Fruit fly (Drosophila melanogaster) whole organism, prepupa: ENCODE results near the gene senju.

Experiments used
- Blimp-1 ChIP-seq: fragments of 200-800 bp; sonication (Bioruptor generic); optimal IDR thresholded peaks from 3 replicates; lab custom pipeline; 2017; ENCODE audit warnings: missing biosample characterization, missing genetic modification characterization, mild to moderate bottlenecking, moderate library complexity, missing genetic modification reagents
- CG11294 ChIP-seq: fragments of 200-800 bp; sonication (Bioruptor generic); IDR thresholded peaks from 2 replicates; pipeline ENCODE4 v1.3.6; 2022; ENCODE audit warnings: missing biosample characterization, missing genetic modification characterization
- CG11762 ChIP-seq: fragments of 200-800 bp; sonication (Bioruptor generic); optimal IDR thresholded peaks from 3 replicates; lab custom pipeline; 2016; ENCODE audit warnings: missing biosample characterization, missing genetic modification characterization; ENCODE audit not compliant: insufficient read depth
- CG11902 ChIP-seq: fragments of 200-800 bp; sonication (Bioruptor generic); optimal IDR thresholded peaks from 3 replicates; lab custom pipeline; 2016; ENCODE audit warnings: missing biosample characterization, missing genetic modification characterization
- CG15336 ChIP-seq: fragments of 200-800 bp; sonication (Bioruptor generic); IDR thresholded peaks from 2 replicates; pipeline ENCODE4 v1.3.6; 2022; ENCODE audit warnings: missing biosample characterization, missing genetic modification characterization
- CG1621 ChIP-seq: fragments of 200-800 bp; sonication (Bioruptor generic); optimal IDR thresholded peaks from 3 replicates; lab custom pipeline; 2018; ENCODE audit warnings: missing biosample characterization, mild to moderate bottlenecking, missing genetic modification characterization
- CG16779 ChIP-seq: fragments of 200-800 bp; sonication (Bioruptor generic); optimal IDR thresholded peaks from 3 replicates; lab custom pipeline; 2017; ENCODE audit warnings: missing biosample characterization, mild to moderate bottlenecking, missing genetic modification characterization
- CG3032 ChIP-seq: fragments of 200-800 bp; optimal IDR thresholded peaks from 2 replicates; lab custom pipeline; 2019; ENCODE audit warnings: missing biosample characterization, mild to moderate bottlenecking, missing genetic modification characterization, moderate library complexity
- CG32006 ChIP-seq: fragments of 200-800 bp; sonication (Bioruptor generic); optimal IDR thresholded peaks from 3 replicates; lab custom pipeline; 2017; ENCODE audit warnings: missing biosample characterization, mild to moderate bottlenecking, missing genetic modification characterization
- CG34406 ChIP-seq: fragments of 200-800 bp; sonication (Bioruptor generic); optimal IDR thresholded peaks from 3 replicates; lab custom pipeline; 2016; ENCODE audit warnings: missing biosample characterization, missing genetic modification characterization
- CG3919 ChIP-seq: fragments of 200-800 bp; sonication (Bioruptor generic); optimal IDR thresholded peaks from 3 replicates; lab custom pipeline; 2016; ENCODE audit warnings: missing biosample characterization, missing genetic modification characterization
- CG4318 ChIP-seq: fragments of 200-800 bp; sonication (Bioruptor generic); optimal IDR thresholded peaks from 3 replicates; lab custom pipeline; 2017; ENCODE audit warnings: missing biosample characterization, mild to moderate bottlenecking, missing genetic modification characterization
- CG6163 ChIP-seq: fragments of 200-800 bp; sonication (Bioruptor generic); IDR thresholded peaks from 3 replicates; pipeline ENCODE4 v1.3.6; 2022; ENCODE audit warnings: missing biosample characterization, missing genetic modification characterization
- CG6276 ChIP-seq: fragments of 200-800 bp; sonication (Bioruptor generic); optimal IDR thresholded peaks from 2 replicates; lab custom pipeline; 2017; ENCODE audit warnings: missing biosample characterization, mild to moderate bottlenecking, missing genetic modification characterization
- CG6854 ChIP-seq: fragments of 200-800 bp; sonication (Bioruptor generic); optimal IDR thresholded peaks from 2 replicates; lab custom pipeline; 2017; ENCODE audit warnings: missing biosample characterization, mild to moderate bottlenecking, missing genetic modification characterization
- CG8319 ChIP-seq: fragments of 200-800 bp; sonication (Bioruptor generic); optimal IDR thresholded peaks from 3 replicates; lab custom pipeline; 2016; ENCODE audit warnings: missing biosample characterization, missing genetic modification characterization
- CG9139 ChIP-seq: fragments of 200-800 bp; sonication (Bioruptor generic); optimal IDR thresholded peaks from 3 replicates; lab custom pipeline; 2017; ENCODE audit warnings: missing biosample characterization, mild to moderate bottlenecking, missing genetic modification characterization
- Eip75B ChIP-seq: fragments of 200-800 bp; sonication (Bioruptor generic); optimal IDR thresholded peaks from 3 replicates; lab custom pipeline; 2016; ENCODE audit warnings: missing biosample characterization, missing genetic modification characterization
- Eip78C ChIP-seq: fragments of 200-800 bp; sonication (Bioruptor generic); peaks from one replicate; lab custom pipeline; 2016; ENCODE audit warnings: missing biosample characterization, missing genetic modification characterization
- Eip93F ChIP-seq: fragments of 200-800 bp; sonication (Bioruptor generic); optimal IDR thresholded peaks from 2 replicates; lab custom pipeline; 2016; ENCODE audit warnings: missing biosample characterization, mild to moderate bottlenecking, missing genetic modification characterization
- Ets21C ChIP-seq: fragments of 200-800 bp; sonication (Bioruptor generic); optimal IDR thresholded peaks from 3 replicates; lab custom pipeline; 2016; ENCODE audit warnings: missing biosample characterization, missing genetic modification characterization
- Ets96B ChIP-seq: fragments of 200-800 bp; optimal IDR thresholded peaks from 2 replicates; lab custom pipeline; 2019; ENCODE audit warnings: missing biosample characterization, mild to moderate bottlenecking, missing genetic modification characterization, moderate library complexity
- Hr38 ChIP-seq: sonication (Bioruptor generic); optimal IDR thresholded peaks from 2 replicates; lab custom pipeline; 2016; ENCODE audit warnings: missing biosample characterization, missing genetic modification characterization
- Hr39 ChIP-seq: fragments of 200-800 bp; sonication (Bioruptor generic); optimal IDR thresholded peaks from 2 replicates; lab custom pipeline; 2016; ENCODE audit warnings: missing biosample characterization, missing genetic modification characterization
- Hr4 ChIP-seq: fragments of 200-800 bp; sonication (Bioruptor generic); optimal IDR thresholded peaks from 3 replicates; lab custom pipeline; 2016; ENCODE audit warnings: missing biosample characterization, missing genetic modification characterization
- Lpt ChIP-seq: fragments of 200-800 bp; sonication (Bioruptor generic); optimal IDR thresholded peaks from 3 replicates; lab custom pipeline; 2016; ENCODE audit warnings: missing biosample characterization, missing genetic modification characterization
- Met ChIP-seq: fragments of 200-800 bp; sonication (Bioruptor generic); optimal IDR thresholded peaks from 3 replicates; lab custom pipeline; 2016; ENCODE audit warnings: missing biosample characterization, missing genetic modification characterization
- Sox102F ChIP-seq: fragments of 200-800 bp; sonication (Bioruptor generic); optimal IDR thresholded peaks from 2 replicates; lab custom pipeline; 2016; ENCODE audit warnings: missing biosample characterization, mild to moderate bottlenecking, missing genetic modification characterization
- Sox14 ChIP-seq: fragments of 200-800 bp; sonication (Bioruptor generic); optimal IDR thresholded peaks from 3 replicates; lab custom pipeline; 2016; ENCODE audit warnings: missing biosample characterization, missing genetic modification characterization
- Sox15 ChIP-seq: fragments of 200-800 bp; sonication (Bioruptor generic); optimal IDR thresholded peaks from 3 replicates; lab custom pipeline; 2016; ENCODE audit warnings: missing biosample characterization, missing genetic modification characterization
- achi ChIP-seq: fragments of 200-800 bp; sonication (Bioruptor generic); optimal IDR thresholded peaks from 3 replicates; lab custom pipeline; 2016; ENCODE audit warnings: missing biosample characterization, missing genetic modification characterization
- dac ChIP-seq: fragments of 200-800 bp; sonication (Bioruptor generic); optimal IDR thresholded peaks from 2 replicates; lab custom pipeline; 2017; ENCODE audit warnings: missing biosample characterization, mild to moderate bottlenecking, missing genetic modification characterization
- dsx ChIP-seq: fragments of 200-800 bp; optimal IDR thresholded peaks from 3 replicates; lab custom pipeline; 2019; ENCODE audit warnings: missing biosample characterization, mild to moderate bottlenecking, missing genetic modification characterization, moderate library complexity; ENCODE audit not compliant: poor library complexity, severe bottlenecking
- eg ChIP-seq: fragments of 200-800 bp; sonication (Bioruptor generic); IDR thresholded peaks from 3 replicates; pipeline ENCODE4 v1.3.6; 2022; ENCODE audit warnings: missing biosample characterization, missing genetic modification characterization
- esn ChIP-seq: fragments of 200-800 bp; sonication (Bioruptor generic); optimal IDR thresholded peaks from 2 replicates; lab custom pipeline; 2016; ENCODE audit warnings: missing biosample characterization, mild to moderate bottlenecking, missing genetic modification characterization, moderate library complexity
- fkh ChIP-seq: fragments of 200-800 bp; sonication (Bioruptor generic); optimal IDR thresholded peaks from 3 replicates; lab custom pipeline; 2017; ENCODE audit warnings: missing biosample characterization, mild to moderate bottlenecking, missing genetic modification characterization, moderate library complexity
- lz ChIP-seq: fragments of 200-800 bp; sonication (Bioruptor generic); optimal IDR thresholded peaks from 3 replicates; lab custom pipeline; 2016; ENCODE audit warnings: missing biosample characterization, missing genetic modification characterization
- pdm3 ChIP-seq: fragments of 200-800 bp; sonication (Bioruptor generic); optimal IDR thresholded peaks from 3 replicates; lab custom pipeline; 2016; ENCODE audit warnings: missing biosample characterization, missing genetic modification characterization
- salr ChIP-seq, 2 experiments: fragments of 200-800 bp; sonication (Bioruptor generic); optimal IDR thresholded peaks; 3 replicates each; lab custom pipeline; 2016 to 2018; ENCODE audit warnings: missing biosample characterization in 2 of 2, missing genetic modification characterization in 2 of 2, mild to moderate bottlenecking in 1 of 2
- spab ChIP-seq: fragments of 200-800 bp; sonication (Bioruptor generic); optimal IDR thresholded peaks from 2 replicates; lab custom pipeline; 2017; ENCODE audit warnings: missing biosample characterization, mild to moderate bottlenecking, missing genetic modification characterization, missing genetic modification reagents
- ss ChIP-seq, 2 experiments: fragments of 200-800 bp; sonication (Bioruptor generic); optimal IDR thresholded peaks; 2 replicates in 1 of 2; 3 replicates in 1 of 2; lab custom pipeline; 2017 to 2018; ENCODE audit warnings: mild to moderate bottlenecking in 2 of 2, missing biosample characterization in 2 of 2, missing genetic modification characterization in 2 of 2, moderate library complexity in 1 of 2
- svp ChIP-seq: fragments of 200-800 bp; sonication (Bioruptor generic); peaks from one replicate; lab custom pipeline; 2016; ENCODE audit warnings: missing biosample characterization, missing genetic modification characterization
- topi ChIP-seq: fragments of 200-800 bp; sonication (Bioruptor generic); optimal IDR thresholded peaks from 3 replicates; lab custom pipeline; 2016; ENCODE audit warnings: missing biosample characterization, missing genetic modification characterization
- vri ChIP-seq: fragments of 200-800 bp; sonication (Bioruptor generic); optimal IDR thresholded peaks from 3 replicates; lab custom pipeline; 2016; ENCODE audit warnings: missing biosample characterization, mild to moderate bottlenecking, missing genetic modification characterization

The senju gene

dm6 chr2L:5007256-5007655, 45.4 kb upstream of the senju start (continued):
- TF ChIP-seq CG6276 (GFP tag; lab: Kevin White, UChicago) (no peak), svp (no peak), Met (GFP tag; lab: Kevin White, UChicago) (no peak), Lpt (no peak), CG11294 (no peak), CG34406 (no peak), Eip75B (GFP tag; lab: Kevin White, UChicago) (no peak), CG6163 (GFP tag; lab: Robert Waterston, UW) (peak; percentile 20; the same call in 1 of the 3 replicates), CG3032 (tag; lab: Kevin White, UChicago) (no peak), Sox102F (GFP tag; lab: Kevin White, UChicago) (no peak), vri (GFP tag; lab: Kevin White, UChicago) (peak; percentile 52), CG11902 (GFP tag; lab: Kevin White, UChicago) (no peak), fkh (GFP tag; lab: Kevin White, UChicago) (peak; percentile 8), dsx (GFP tag; lab: Kevin White, UChicago) (no peak), Hr39 (GFP tag; lab: Kevin White, UChicago) (no peak), ss (GFP tag; optimal IDR thresholded peaks at IDR 0.05; lab: Kevin White, UChicago) (no peak), spab (no peak), Sox15 (GFP tag; lab: Kevin White, UChicago) (no peak), Blimp-1 (GFP tag; lab: Kevin White, UChicago) (no peak), Hr4 (no peak), Ets96B (tag; lab: Kevin White, UChicago) (no peak), Hr38 (GFP tag; lab: Kevin White, UChicago) (no peak), dac (GFP tag; lab: Kevin White, UChicago) (no peak), pdm3 (peak; percentile 24), salr (GFP tag; optimal IDR thresholded peaks at IDR 0.05; lab: Kevin White, UChicago) (no peak), CG4318 (GFP tag; lab: Kevin White, UChicago) (no peak), CG32006 (peak; percentile 7), Eip93F (GFP tag; lab: Kevin White, UChicago) (no peak), Eip78C (GFP tag; lab: Kevin White, UChicago) (peak; percentile 69), CG15336 (GFP tag; lab: Robert Waterston, UW) (0 out of 2 replicates have a peak, but pooled peaks have one; percentile 15), CG11762 (GFP tag; lab: Kevin White, UChicago) (no peak), CG6854 (GFP tag; lab: Kevin White, UChicago) (no peak), Ets21C (GFP tag; lab: Kevin White, UChicago) (no peak), CG16779 (no peak), achi (no peak)

DNA sequence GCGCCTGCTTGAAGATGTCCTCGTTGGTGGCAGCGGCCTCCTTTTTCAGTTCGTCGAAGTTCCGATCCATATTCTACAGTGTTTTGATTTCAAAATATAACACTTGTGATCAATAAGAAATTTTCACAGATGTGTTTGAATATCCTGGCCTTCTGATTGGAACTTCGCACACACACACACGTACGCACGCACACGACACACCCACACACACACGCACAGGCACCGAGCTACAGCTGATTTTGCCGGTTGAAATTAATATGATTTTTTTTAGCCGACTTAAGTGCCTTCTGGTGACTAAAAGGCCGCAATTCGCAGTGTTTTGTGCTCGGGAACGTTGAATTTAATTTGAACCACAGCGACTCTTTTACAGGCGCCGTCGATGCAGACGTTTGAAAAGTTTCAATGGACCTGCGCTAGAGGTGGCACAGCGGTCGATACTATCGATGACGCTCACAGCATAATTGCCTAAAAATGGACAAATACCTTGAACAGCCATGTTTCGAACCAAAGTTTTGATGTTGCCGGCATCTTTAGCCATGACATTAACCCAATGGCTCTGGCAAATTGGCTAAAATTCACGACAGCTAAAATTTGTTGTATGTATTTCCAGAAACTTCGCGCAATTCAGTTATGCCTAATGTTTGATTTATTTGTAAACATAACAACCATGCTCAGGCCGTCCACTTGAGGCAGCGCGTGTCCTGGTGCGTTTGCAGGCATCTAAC, 43.2 kb upstream of the senju start, which contains the start of gene Rtnl1:
TSS of gene Rtnl1 (minus strand) at position 415 of the 725 bp plus-strand sequence.
- TF ChIP-seq svp (no peak), dsx (GFP tag; lab: Kevin White, UChicago) (peak; percentile 4), Sox14 (GFP tag; lab: Kevin White, UChicago) (peak; percentile 23), CG8319 (GFP tag; lab: Kevin White, UChicago) (no peak), CG3919 (peak; percentile 21), CG1621 (peak; percentile 2), CG3032 (tag; lab: Kevin White, UChicago) (peak; percentile 17), fkh (GFP tag; lab: Kevin White, UChicago) (no peak), Eip78C (GFP tag; lab: Kevin White, UChicago) (peak; percentile 79), lz (GFP tag; lab: Kevin White, UChicago) (peak; percentile 35), topi (GFP tag; lab: Kevin White, UChicago) (peak; percentile 12), CG9139 (GFP tag; lab: Kevin White, UChicago) (no peak), vri (GFP tag; lab: Kevin White, UChicago) (peak; percentile 30), CG16779 (peak; percentile 1), CG4318 (GFP tag; lab: Kevin White, UChicago) (no peak), CG6854 (GFP tag; lab: Kevin White, UChicago) (peak; percentile 54), ss (GFP tag; optimal IDR thresholded peaks at IDR 0.05; lab: Kevin White, UChicago) (peak in 1 of 2 experiments; percentile 42), eg (no peak), CG15336 (GFP tag; lab: Robert Waterston, UW) (0 out of 2 replicates have a peak, but pooled peaks have one; percentile 14), esn (GFP tag; lab: Kevin White, UChicago) (peak; percentile 54)
